Fruit fly (Drosophila melanogaster): ENCODE results near the gene Mco4.

DNA sequence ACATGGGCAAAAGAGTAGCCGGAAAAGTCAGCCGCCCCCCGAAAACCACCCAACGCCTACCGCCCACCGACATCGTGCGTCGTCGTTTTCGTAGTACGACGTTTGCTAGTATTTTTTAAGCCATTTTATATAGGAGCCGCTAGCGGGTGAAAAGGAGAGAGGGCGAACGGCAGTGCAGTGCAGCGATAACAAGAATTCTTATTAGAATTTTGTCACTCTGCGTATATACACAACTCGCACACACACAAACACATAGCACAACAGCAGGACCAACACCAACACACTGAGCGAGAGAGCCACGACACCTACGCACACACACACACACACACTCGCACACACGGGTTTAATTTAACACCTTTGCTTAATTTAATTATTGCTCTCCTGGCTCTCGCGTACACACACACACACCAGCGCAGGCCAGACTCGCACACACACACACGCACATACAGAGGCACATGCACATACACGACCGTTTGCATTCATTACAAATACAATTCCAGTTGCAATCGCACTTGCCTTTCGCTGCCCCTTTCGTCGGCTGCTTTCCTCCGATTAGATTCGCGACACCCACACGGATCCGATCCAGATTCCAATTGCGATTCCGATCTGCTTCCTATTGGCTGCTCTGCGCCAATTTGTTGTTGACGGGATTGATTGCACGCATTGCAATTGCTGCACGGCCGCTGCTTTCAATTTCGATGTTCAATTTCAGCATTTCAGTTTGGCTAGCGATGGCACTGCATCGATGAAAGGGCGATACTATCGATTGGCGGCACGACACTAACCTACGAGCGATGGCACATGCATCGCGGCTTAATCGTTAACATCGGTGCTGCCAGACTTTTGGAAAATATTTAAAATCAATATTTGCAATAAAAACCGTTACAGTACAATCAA lies 28.9 kb downstream of the Mco4 start, which contains the start of gene Socs16D:
- peak; percentile 44 for TF ChIP-seq Mnt (GFP tag; optimal IDR thresholded peaks at IDR 0.05)
- peak; percentile 65 for TF ChIP-seq tj (GFP tag; optimal IDR thresholded peaks at IDR 0.05)

All from whole organism, adult.